Worm (Caenorhabditis elegans) whole organism, L4 larva: ENCODE results near the gene F59E12.6.

Experiments
- F10B5.3 ChIP-seq: sonication (generic microtip); optimal IDR thresholded peaks from 2 replicates; lab custom pipeline; 2016; ENCODE audit warnings: mild to moderate bottlenecking, missing genetic modification characterization, missing compliant biosample characterization
- F26F4.8 ChIP-seq: fragments of 200-800 bp; sonication (Bioruptor generic); conservative IDR thresholded peaks from 2 replicates; pipeline ENCODE4 v1.3.6; 2022; ENCODE audit warnings: missing genetic modification characterization, missing compliant biosample characterization
- F37D6.2 ChIP-seq: sonication (generic microtip); optimal IDR thresholded peaks from 2 replicates; lab custom pipeline; 2016; ENCODE audit warnings: mild to moderate bottlenecking, missing genetic modification characterization, missing compliant biosample characterization
- F44E2.7 ChIP-seq: fragments of 200-800 bp; sonication (Bioruptor generic); IDR thresholded peaks from 2 replicates; pipeline ENCODE4 v2.1.2; 2022; ENCODE audit warnings: missing genetic modification characterization, missing compliant biosample characterization
- R02D3.7 ChIP-seq: fragments of 150-350 bp; sonication (generic microtip); optimal IDR thresholded peaks from 3 replicates; lab custom pipeline; 2014; ENCODE audit warnings: missing biosample characterization, missing genetic modification characterization
- T20F7.1 ChIP-seq: fragments of 200-800 bp; sonication (Bioruptor generic); optimal IDR thresholded peaks from 2 replicates; lab custom pipeline; 2018; ENCODE audit warnings: mild to moderate bottlenecking, missing genetic modification characterization, missing compliant biosample characterization
- Y105C5A.15 ChIP-seq: fragments of 200-800 bp; sonication (Bioruptor generic); IDR thresholded peaks from 2 replicates; pipeline ENCODE4 v1.3.6; 2022; ENCODE audit warnings: missing genetic modification characterization, missing compliant biosample characterization
- Y48G9A.11 ChIP-seq: fragments of 200-800 bp; sonication (Bioruptor generic); IDR thresholded peaks from 2 replicates; pipeline ENCODE4 v1.3.6; 2022; ENCODE audit warnings: missing genetic modification reagents, missing genetic modification characterization, missing compliant biosample characterization
- Y5F2A.4 ChIP-seq: fragments of 200-800 bp; sonication (Bioruptor generic); optimal IDR thresholded peaks from 2 replicates; lab custom pipeline; 2018; ENCODE audit warnings: mild to moderate bottlenecking, missing genetic modification characterization, missing compliant biosample characterization
- ZK337.2 ChIP-seq: fragments of 200-800 bp; sonication (Bioruptor generic); IDR thresholded peaks from 2 replicates; pipeline ENCODE4 v1.3.6; 2022; ENCODE audit warnings: missing genetic modification reagents, missing genetic modification characterization, missing compliant biosample characterization
- aha-1 ChIP-seq: fragments of 150-350 bp; peaks from one replicate; lab custom pipeline; 2014; ENCODE audit warnings: missing biosample characterization, missing genetic modification characterization
- ama-1 ChIP-seq: fragments of 150-350 bp; optimal IDR thresholded peaks from 2 replicates; lab custom pipeline; 2014; ENCODE audit warnings: inconsistent platforms, mixed read lengths
- ceh-32 ChIP-seq: sonication (generic microtip); optimal IDR thresholded peaks from 2 replicates; lab custom pipeline; 2016; ENCODE audit warnings: mild to moderate bottlenecking, missing genetic modification characterization, missing compliant biosample characterization; ENCODE audit not compliant: poor library complexity
- ceh-62 ChIP-seq: sonication (generic microtip); optimal IDR thresholded peaks from 2 replicates; lab custom pipeline; 2017; ENCODE audit warnings: missing biosample characterization, missing genetic modification characterization
- ceh-82 ChIP-seq: sonication (generic microtip); optimal IDR thresholded peaks from 2 replicates; lab custom pipeline; 2017; ENCODE audit warnings: missing biosample characterization, missing genetic modification characterization
- daf-19 ChIP-seq: fragments of 200-800 bp; sonication (Bioruptor generic); conservative IDR thresholded peaks from 2 replicates; pipeline ENCODE4 v1.3.6; 2022; ENCODE audit warnings: missing genetic modification characterization, missing compliant biosample characterization
- daf-8 ChIP-seq: fragments of 200-800 bp; sonication (Bioruptor generic); IDR thresholded peaks from 2 replicates; pipeline ENCODE4 v1.3.6; 2022; ENCODE audit warnings: missing genetic modification characterization, missing compliant biosample characterization
- dmd-6 ChIP-seq: fragments of 200-800 bp; sonication (Bioruptor generic); IDR thresholded peaks from 2 replicates; pipeline ENCODE4 v1.3.6; 2022; ENCODE audit warnings: missing genetic modification reagents, missing genetic modification characterization, missing compliant biosample characterization
- dve-1 ChIP-seq: sonication (generic microtip); optimal IDR thresholded peaks from 2 replicates; lab custom pipeline; 2017; ENCODE audit warnings: antibody characterized with exemption, mild to moderate bottlenecking, missing genetic modification characterization, missing compliant biosample characterization; ENCODE audit not compliant: insufficient read depth
- hmg-1.1 ChIP-seq: fragments of 200-800 bp; sonication (Bioruptor generic); IDR thresholded peaks from 2 replicates; pipeline ENCODE4 v1.3.6; 2022; ENCODE audit warnings: missing genetic modification reagents, missing genetic modification characterization, missing compliant biosample characterization
- mdl-1 ChIP-seq, 2 experiments: fragments of 150-350 bp in 1 of 2; sonication (generic microtip) in 1 of 2; optimal IDR thresholded peaks; 2 replicates each; lab custom pipeline; 2014 to 2017; ENCODE audit warnings: missing biosample characterization in 2 of 2, missing genetic modification characterization in 2 of 2
- mxl-3 ChIP-seq: fragments of 200-800 bp; sonication (Bioruptor generic); optimal IDR thresholded peaks from 2 replicates; lab custom pipeline; 2018; ENCODE audit warnings: mild to moderate bottlenecking, missing genetic modification characterization, missing compliant biosample characterization
- nhr-10 ChIP-seq: fragments of 150-350 bp; optimal IDR thresholded peaks from 2 replicates; lab custom pipeline; 2014; ENCODE audit warnings: missing biosample characterization, missing genetic modification characterization
- nhr-111 ChIP-seq: fragments of 200-800 bp; sonication (Bioruptor generic); optimal IDR thresholded peaks from 2 replicates; lab custom pipeline; 2018; ENCODE audit warnings: mild to moderate bottlenecking, missing genetic modification characterization, missing compliant biosample characterization
- nhr-76 ChIP-seq: fragments of 150-350 bp; optimal IDR thresholded peaks from 2 replicates; lab custom pipeline; 2014; ENCODE audit warnings: missing biosample characterization, missing genetic modification characterization
- nhr-77 ChIP-seq: fragments of 150-350 bp; optimal IDR thresholded peaks from 2 replicates; lab custom pipeline; 2014; ENCODE audit warnings: missing biosample characterization, missing genetic modification characterization
- php-3 ChIP-seq: fragments of 200-800 bp; sonication (Bioruptor generic); IDR thresholded peaks from 2 replicates; pipeline ENCODE4 v1.3.6; 2022; ENCODE audit warnings: missing genetic modification reagents, missing genetic modification characterization, missing compliant biosample characterization
- saeg-2 ChIP-seq: fragments of 200-800 bp; sonication (Bioruptor generic); IDR thresholded peaks from 2 replicates; pipeline ENCODE4 v1.3.6; 2022; ENCODE audit warnings: missing genetic modification reagents, missing genetic modification characterization, missing compliant biosample characterization
- set-16 ChIP-seq: fragments of 200-800 bp; sonication (Bioruptor generic); IDR thresholded peaks from 2 replicates; pipeline ENCODE4 v1.3.6; 2022; ENCODE audit warnings: missing genetic modification reagents, missing genetic modification characterization, missing compliant biosample characterization
- spr-1 ChIP-seq: sonication (generic microtip); optimal IDR thresholded peaks from 2 replicates; lab custom pipeline; 2016; ENCODE audit warnings: mild to moderate bottlenecking, missing genetic modification characterization, missing compliant biosample characterization
- spr-3 ChIP-seq: fragments of 200-800 bp; sonication (Bioruptor generic); optimal IDR thresholded peaks from 2 replicates; lab custom pipeline; 2018; ENCODE audit warnings: mild to moderate bottlenecking, missing genetic modification characterization, missing compliant biosample characterization
- zfp-3 ChIP-seq: fragments of 200-800 bp; sonication (Bioruptor generic); conservative IDR thresholded peaks from 2 replicates; pipeline ENCODE4 v1.3.6; 2022; ENCODE audit warnings: missing genetic modification reagents, missing genetic modification characterization, missing compliant biosample characterization
- ztf-7 ChIP-seq: fragments of 150-350 bp; optimal IDR thresholded peaks from 2 replicates; lab custom pipeline; 2014; ENCODE audit warnings: missing biosample characterization, missing genetic modification characterization

The F59E12.6 gene

ce11 chrII:5642110-5642509, 11.4 kb upstream of the F59E12.6 start:
- TF ChIP-seq aha-1 (tag; lab: Kevin White, UChicago) (peak; percentile 95), set-16 (GFP tag; lab: Robert Waterston, UW) (0 out of 2 replicates have a peak, but pooled peaks have one; percentile 16), F10B5.3 (tag; lab: Kevin White, UChicago) (no peak), nhr-111 (GFP tag; lab: Kevin White, UChicago) (no peak), saeg-2 (no peak)

ce11 chrII:5640362-5641079, 9.8 kb upstream of the F59E12.6 start:
- TF ChIP-seq set-16 (GFP tag; lab: Robert Waterston, UW) (peak; percentile 69; the same call in 1 of the 2 replicates), Y5F2A.4 (GFP tag; lab: Kevin White, UChicago) (no peak), F26F4.8 (GFP tag; lab: Robert Waterston, UW) (no peak), nhr-10 (tag; lab: Kevin White, UChicago) (no peak)

ce11 chrII:5638059-5638458, 7.3 kb upstream of the F59E12.6 start, which contains the start of gene F59E12.3:
F59E12.3 (plus strand) TSS chrII:5638359.
- TF ChIP-seq ceh-82 (tag; lab: Kevin White, UChicago), result no peak
- no peak for TF ChIP-seq R02D3.7 (tag; lab: Kevin White, UChicago)
- TF ChIP-seq ztf-7 (tag; lab: Kevin White, UChicago), result no peak
- no peak for TF ChIP-seq nhr-77
- TF ChIP-seq T20F7.1 (GFP tag; lab: Kevin White, UChicago), result no peak
- no peak for TF ChIP-seq ZK337.2
- TF ChIP-seq dmd-6, result no peak
- TF ChIP-seq F37D6.2 (tag; lab: Kevin White, UChicago), result no peak
- no peak for TF ChIP-seq ceh-32 (tag; lab: Kevin White, UChicago)
- no peak for TF ChIP-seq zfp-3 (GFP tag; lab: Robert Waterston, UW)
- TF ChIP-seq ama-1 (lab: Kevin White, UChicago), result no peak

- no peak for TF ChIP-seq nhr-76
- no peak for TF ChIP-seq F44E2.7
- no peak for TF ChIP-seq daf-8 (GFP tag; lab: Robert Waterston, UW)
- TF ChIP-seq F26F4.8 (GFP tag; lab: Robert Waterston, UW), result no peak
- TF ChIP-seq ceh-82 (tag; lab: Kevin White, UChicago), result no peak
- TF ChIP-seq ceh-62, result no peak
- TF ChIP-seq mxl-3 (GFP tag; lab: Kevin White, UChicago), result no peak
- TF ChIP-seq php-3 (GFP tag; lab: Robert Waterston, UW), result no peak
- no peak for TF ChIP-seq ZK337.2
- no peak for TF ChIP-seq daf-19 (GFP tag; lab: Robert Waterston, UW)
- no peak for TF ChIP-seq dve-1 (tag; lab: Kevin White, UChicago)
Observed at ce11 chrII:5636826-5637225, 6.1 kb upstream of the F59E12.6 start, which contains the start of gene F59E12.8. F59E12.8 (minus strand) TSS chrII:5636926.

- TF ChIP-seq spr-3 (GFP tag; lab: Kevin White, UChicago), result peak; percentile 96
- TF ChIP-seq T20F7.1 (GFP tag; lab: Kevin White, UChicago), result peak; percentile 92
- TF ChIP-seq aha-1 (tag; lab: Kevin White, UChicago), result peak; percentile 87
- peak; percentile 43; the same call in 1 of the 2 replicates for TF ChIP-seq hmg-1.1 (GFP tag; lab: Robert Waterston, UW)
- peak; percentile 21 for TF ChIP-seq nhr-77
- no peak for TF ChIP-seq mdl-1 (tag; optimal IDR thresholded peaks at IDR 0.05; lab: Kevin White, UChicago)
- TF ChIP-seq Y48G9A.11, result peak; percentile 84
- no peak for TF ChIP-seq Y105C5A.15 (GFP tag; lab: Robert Waterston, UW)
- peak; percentile 95 for TF ChIP-seq spr-1
Observed at ce11 chrII:5633453-5633852, 2.7 kb upstream of the F59E12.6 start.
